Worm (Caenorhabditis elegans) whole organism, dauer: ENCODE data around the gene T10B5.8.

ENCODE experiments used
- unc-62 ChIP-seq: sonication (generic microtip); optimal IDR thresholded peaks from 2 replicates; lab custom pipeline; 2017; ENCODE audit warnings: missing biosample characterization, missing genetic modification reagents, missing genetic modification characterization

T10B5.8 gene

DNA sequence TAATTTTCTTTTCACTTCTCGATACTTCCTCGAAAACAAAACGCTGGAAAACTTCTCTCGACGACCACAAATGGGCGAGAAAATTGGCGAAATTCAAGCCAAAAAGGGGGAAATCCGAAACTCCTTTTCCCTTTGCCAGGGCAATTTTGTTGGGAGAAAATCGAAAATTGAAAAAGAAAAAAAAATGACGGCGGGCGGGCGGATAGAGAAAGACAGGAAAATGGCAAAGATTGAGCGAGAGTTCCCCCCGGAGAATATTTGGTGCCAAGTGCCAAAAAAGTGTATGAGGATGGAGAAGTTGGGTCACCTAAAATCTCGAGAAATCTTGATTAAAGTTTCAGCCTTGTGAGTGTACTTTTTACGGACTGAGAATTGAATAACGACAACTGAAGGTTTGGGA lies 46.5 kb downstream of the T10B5.8 start:
- no peak for TF ChIP-seq unc-62 (GFP tag; lab: Kevin White, UChicago)

DNA sequence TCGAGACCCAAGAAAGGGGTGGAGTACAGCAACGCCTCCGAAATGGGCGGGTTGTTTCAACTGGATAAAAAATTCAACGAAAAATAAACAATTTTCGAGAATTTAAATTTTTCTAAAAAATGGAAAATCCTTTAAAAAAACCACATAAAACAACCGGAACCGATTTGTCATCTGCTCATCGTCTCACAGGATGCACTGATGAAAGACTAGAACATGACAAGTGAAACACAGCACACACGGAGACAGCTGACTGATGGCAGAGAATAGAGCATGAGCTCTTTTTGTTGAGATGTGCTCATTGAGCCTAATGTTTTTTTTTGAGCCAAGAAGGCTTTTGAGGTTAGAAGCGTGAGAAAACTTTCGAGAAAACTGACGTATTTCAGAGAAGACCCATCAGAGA lies 48.2 kb downstream of the T10B5.8 start:
- TF ChIP-seq unc-62 (GFP tag; lab: Kevin White, UChicago) = no peak

DNA sequence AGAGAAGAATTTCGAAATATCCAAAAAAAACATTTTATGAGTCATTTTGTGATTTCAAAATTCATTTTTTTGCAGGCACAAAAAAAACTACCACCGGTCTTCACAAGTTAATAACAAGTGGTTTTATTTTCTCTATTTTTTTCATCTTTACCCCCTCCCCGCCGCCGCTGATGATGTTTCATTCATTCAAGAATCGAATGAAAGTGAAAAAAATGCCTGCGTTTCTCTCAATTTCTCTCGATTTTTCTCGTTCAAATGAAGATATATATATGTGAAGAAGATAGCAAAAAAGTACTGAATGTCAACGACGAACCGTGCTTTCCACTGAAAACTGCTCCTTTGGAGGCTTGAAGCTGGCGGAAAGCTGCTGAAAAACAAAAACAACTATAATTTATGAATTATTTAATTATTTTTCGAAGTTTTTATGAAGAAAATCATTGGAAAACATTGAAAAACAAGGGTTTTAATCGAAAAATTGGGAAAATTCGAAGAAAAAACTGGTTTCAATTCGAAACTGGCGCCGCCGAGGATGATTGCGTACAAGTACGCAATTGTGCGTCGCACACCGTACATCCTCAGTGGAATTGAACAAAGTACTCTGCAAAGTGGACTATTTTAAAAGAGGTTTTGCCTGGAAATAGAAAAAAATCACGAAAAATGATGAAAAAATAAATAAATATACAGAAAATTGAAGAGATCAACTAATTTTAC lies 50.9 kb downstream of the T10B5.8 start, which contains the start of gene zig-11:
Gene zig-11, minus strand, starts transcription at position 373 of the 711 bp plus-strand sequence.
- no peak for TF ChIP-seq unc-62 (GFP tag; lab: Kevin White, UChicago)
